Fruit fly (Drosophila melanogaster) whole organism, embryonic: ENCODE measurements around the gene PIG-L.
A peak's percentile ranks its signal among the peaks of the same experiment; 100 is the strongest.

Experiments used
- Abd-B ChIP-seq: fragments of 200-800 bp; sonication (Bioruptor generic); optimal IDR thresholded peaks from 2 replicates; lab custom pipeline; 2018; ENCODE audit warnings: missing biosample characterization, mild to moderate bottlenecking, missing genetic modification characterization, moderate library complexity
- Ada2b ChIP-seq: fragments of 200-800 bp; sonication (Bioruptor generic); IDR thresholded peaks from 2 replicates; pipeline ENCODE4 v1.3.6; 2022; ENCODE audit warnings: missing biosample characterization, missing genetic modification characterization
- Atf-2 ChIP-seq: fragments of 200-800 bp; sonication (Bioruptor generic); optimal IDR thresholded peaks from 2 replicates; lab custom pipeline; 2016; ENCODE audit warnings: missing biosample characterization, missing genetic modification characterization
- Awh ChIP-seq: fragments of 200-800 bp; sonication (Bioruptor generic); IDR thresholded peaks from 2 replicates; pipeline ENCODE4, ENCODE4 v1.3.6; 2022; ENCODE audit warnings: missing biosample characterization, missing genetic modification characterization
- CG10209 ChIP-seq: fragments of 200-800 bp; sonication (Bioruptor generic); optimal IDR thresholded peaks from 3 replicates; lab custom pipeline; 2017; ENCODE audit warnings: missing biosample characterization, mild to moderate bottlenecking, missing genetic modification characterization, missing genetic modification reagents
- CG10321 ChIP-seq: fragments of 200-800 bp; sonication (Bioruptor generic); IDR thresholded peaks from 2 replicates; pipeline ENCODE4 v1.3.6; 2022; ENCODE audit warnings: missing biosample characterization, missing genetic modification characterization
- CG10462 ChIP-seq: fragments of 200-800 bp; sonication (Bioruptor generic); optimal IDR thresholded peaks from 2 replicates; lab custom pipeline; 2016; ENCODE audit warnings: missing biosample characterization, missing genetic modification characterization
- CG10565 ChIP-seq: fragments of 200-800 bp; sonication (Bioruptor generic); optimal IDR thresholded peaks from 3 replicates; lab custom pipeline; 2016; ENCODE audit warnings: missing biosample characterization, mild to moderate bottlenecking, missing genetic modification characterization
- CG11695 ChIP-seq: fragments of 200-800 bp; sonication (Bioruptor generic); IDR thresholded peaks from 3 replicates; pipeline ENCODE4 v1.3.6; 2022; ENCODE audit warnings: missing biosample characterization, missing genetic modification characterization
- CG12769 ChIP-seq: fragments of 200-800 bp; sonication (Bioruptor generic); optimal IDR thresholded peaks from 2 replicates; lab custom pipeline; 2019; ENCODE audit warnings: missing biosample characterization, mild to moderate bottlenecking, missing genetic modification characterization, moderate library complexity
- CG14050 ChIP-seq: fragments of 200-800 bp; sonication (Bioruptor generic); IDR thresholded peaks from 3 replicates; pipeline ENCODE4 v1.3.6; 2022; ENCODE audit warnings: missing biosample characterization, missing genetic modification characterization
- CG1529 ChIP-seq: fragments of 200-800 bp; sonication (Bioruptor generic); optimal IDR thresholded peaks from 3 replicates; lab custom pipeline; 2018; ENCODE audit warnings: missing biosample characterization, missing genetic modification characterization
- CG16779 ChIP-seq: fragments of 200-800 bp; sonication (Bioruptor generic); IDR thresholded peaks from 2 replicates; pipeline ENCODE4 v1.3.6; 2022; ENCODE audit warnings: missing biosample characterization, missing genetic modification characterization
- CG17612 ChIP-seq: fragments of 200-800 bp; sonication (Bioruptor generic); IDR thresholded peaks from 2 replicates; pipeline ENCODE4 v1.3.6; 2022; ENCODE audit warnings: missing biosample characterization, missing genetic modification characterization
- CG18599 ChIP-seq: fragments of 200-800 bp; sonication (Bioruptor generic); optimal IDR thresholded peaks from 3 replicates; lab custom pipeline; 2017; ENCODE audit warnings: missing biosample characterization, missing genetic modification characterization, mild to moderate bottlenecking, moderate library complexity, missing genetic modification reagents
- CG2678 ChIP-seq: fragments of 200-800 bp; sonication (Bioruptor generic); optimal IDR thresholded peaks from 3 replicates; lab custom pipeline; 2019; ENCODE audit warnings: missing biosample characterization, mild to moderate bottlenecking, missing genetic modification characterization, moderate library complexity
- CG31388 ChIP-seq: fragments of 200-800 bp; sonication (Bioruptor generic); optimal IDR thresholded peaks from 2 replicates; lab custom pipeline; 2016; ENCODE audit warnings: missing biosample characterization, missing genetic modification characterization
- CG3847 ChIP-seq: fragments of 200-800 bp; sonication (Bioruptor generic); IDR thresholded peaks from 2 replicates; pipeline ENCODE4 v1.3.6; 2022; ENCODE audit warnings: missing biosample characterization, missing genetic modification characterization
- CG4854 ChIP-seq: fragments of 200-800 bp; sonication (Bioruptor generic); optimal IDR thresholded peaks from 2 replicates; lab custom pipeline; 2016; ENCODE audit warnings: missing biosample characterization, missing genetic modification characterization, inconsistent platforms
- CG6765 ChIP-seq: fragments of 200-800 bp; sonication (Bioruptor generic); optimal IDR thresholded peaks from 3 replicates; lab custom pipeline; 2017; ENCODE audit warnings: missing biosample characterization, mild to moderate bottlenecking, missing genetic modification characterization
- CG6854 ChIP-seq: fragments of 200-800 bp; sonication (Bioruptor generic); optimal IDR thresholded peaks from 3 replicates; lab custom pipeline; 2017; ENCODE audit warnings: missing biosample characterization, mild to moderate bottlenecking, missing genetic modification characterization
- CG7786 ChIP-seq: fragments of 200-800 bp; sonication (Bioruptor generic); optimal IDR thresholded peaks from 2 replicates; lab custom pipeline; 2016; ENCODE audit warnings: missing biosample characterization, missing genetic modification characterization
- CG8388 ChIP-seq: fragments of 200-800 bp; sonication (Bioruptor generic); optimal IDR thresholded peaks from 2 replicates; lab custom pipeline; 2019; ENCODE audit warnings: missing biosample characterization, mild to moderate bottlenecking, missing genetic modification characterization, moderate library complexity
- CG9437 ChIP-seq: fragments of 200-800 bp; sonication (Bioruptor generic); optimal IDR thresholded peaks from 2 replicates; lab custom pipeline; 2018; ENCODE audit warnings: missing biosample characterization, mild to moderate bottlenecking, missing genetic modification characterization
- CG9727 ChIP-seq: fragments of 200-800 bp; sonication (Bioruptor generic); optimal IDR thresholded peaks from 3 replicates; lab custom pipeline; 2017; ENCODE audit warnings: missing biosample characterization, mild to moderate bottlenecking, missing genetic modification characterization
- E2f1 ChIP-seq: fragments of 200-800 bp; sonication (Bioruptor generic); IDR thresholded peaks from 2 replicates; pipeline ENCODE4 v1.3.6; 2022; ENCODE audit warnings: missing biosample characterization, missing genetic modification characterization
- HLH54F ChIP-seq: fragments of 200-800 bp; sonication (Bioruptor generic); optimal IDR thresholded peaks from 3 replicates; lab custom pipeline; 2016; ENCODE audit warnings: missing biosample characterization, missing genetic modification characterization
- Hand ChIP-seq: fragments of 200-800 bp; sonication (Bioruptor generic); optimal IDR thresholded peaks from 2 replicates; lab custom pipeline; 2017; ENCODE audit warnings: mild to moderate bottlenecking, missing biosample characterization, missing genetic modification reagents, missing genetic modification characterization
- HmgD ChIP-seq: fragments of 200-800 bp; sonication (Bioruptor generic); optimal IDR thresholded peaks from 3 replicates; lab custom pipeline; 2016; ENCODE audit warnings: missing biosample characterization, missing genetic modification characterization
- Hsf ChIP-seq: fragments of 200-800 bp; sonication (Bioruptor generic); optimal IDR thresholded peaks from 3 replicates; lab custom pipeline; 2016; ENCODE audit warnings: missing biosample characterization, missing genetic modification characterization
- Six4 ChIP-seq: fragments of 200-800 bp; sonication (Bioruptor generic); optimal IDR thresholded peaks from 2 replicates; lab custom pipeline; 2016; ENCODE audit warnings: missing biosample characterization, missing genetic modification characterization
- Trl ChIP-seq, 3 experiments: fragments of >200 bp in 2 of 3; fragments of 200-800 bp in 1 of 3; sonication (Bioruptor generic) in 1 of 3; optimal IDR thresholded peaks; 2 replicates in 1 of 3; 3 replicates in 2 of 3; lab custom pipeline; 2016 to 2017; ENCODE audit warnings: missing biosample characterization in 1 of 3, missing genetic modification characterization in 1 of 3
- Xrp1 ChIP-seq: fragments of 200-800 bp; sonication (Bioruptor generic); IDR thresholded peaks from 2 replicates; pipeline ENCODE4 v1.3.6; 2022; ENCODE audit warnings: missing biosample characterization, missing genetic modification characterization
- al ChIP-seq: fragments of 200-800 bp; sonication (Bioruptor generic); IDR thresholded peaks from 2 replicates; pipeline ENCODE4 v1.3.6; 2022; ENCODE audit warnings: missing biosample characterization, missing genetic modification characterization
- ase ChIP-seq: fragments of 200-800 bp; sonication (Bioruptor generic); IDR thresholded peaks from 3 replicates; pipeline ENCODE4 v1.3.6; 2022; ENCODE audit warnings: missing biosample characterization, missing genetic modification characterization
- bcd ChIP-seq: fragments of 200-800 bp; sonication (Bioruptor generic); optimal IDR thresholded peaks from 2 replicates; lab custom pipeline; 2017; ENCODE audit warnings: missing biosample characterization, mild to moderate bottlenecking, missing genetic modification characterization
- ci ChIP-seq: fragments of 200-800 bp; sonication (Bioruptor generic); IDR thresholded peaks from 3 replicates; pipeline ENCODE4 v1.3.6; 2022; ENCODE audit warnings: missing biosample characterization, missing genetic modification characterization
- fd96Cb ChIP-seq: fragments of 200-800 bp; sonication (Bioruptor generic); optimal IDR thresholded peaks from 2 replicates; lab custom pipeline; 2018; ENCODE audit warnings: missing biosample characterization, mild to moderate bottlenecking, missing genetic modification characterization, moderate library complexity
- ftz-f1 ChIP-seq: fragments of 200-800 bp; sonication (Bioruptor generic); optimal IDR thresholded peaks from 2 replicates; lab custom pipeline; 2016; ENCODE audit warnings: missing biosample characterization, missing genetic modification characterization
- gsb ChIP-seq: fragments of 200-800 bp; sonication (Bioruptor generic); IDR thresholded peaks from 2 replicates; pipeline ENCODE4 v1.3.6; 2022; ENCODE audit warnings: missing biosample characterization, missing genetic modification characterization
- h ChIP-seq: fragments of >200 bp; optimal IDR thresholded peaks from 2 replicates; lab custom pipeline; 2017
- jing ChIP-seq: fragments of 200-800 bp; sonication (Bioruptor generic); optimal IDR thresholded peaks from 2 replicates; lab custom pipeline; 2018; ENCODE audit warnings: missing biosample characterization, mild to moderate bottlenecking, missing genetic modification characterization
- lab ChIP-seq: fragments of 200-800 bp; sonication (Bioruptor generic); optimal IDR thresholded peaks from 3 replicates; lab custom pipeline; 2017; ENCODE audit warnings: missing biosample characterization, missing genetic modification characterization, mild to moderate bottlenecking, moderate library complexity, missing genetic modification reagents
- peb ChIP-seq: fragments of 200-800 bp; sonication (Bioruptor generic); IDR thresholded peaks from 2 replicates; pipeline ENCODE4 v1.3.6; 2022; ENCODE audit warnings: missing biosample characterization, missing genetic modification characterization
- repo ChIP-seq: fragments of 200-800 bp; sonication (Bioruptor generic); optimal IDR thresholded peaks from 2 replicates; lab custom pipeline; 2016; ENCODE audit warnings: missing biosample characterization, missing genetic modification characterization
- ro ChIP-seq: fragments of 200-800 bp; sonication (Bioruptor generic); IDR thresholded peaks from 2 replicates; pipeline ENCODE4 v1.3.6; 2022; ENCODE audit warnings: missing biosample characterization, missing genetic modification characterization
- run ChIP-seq: fragments of 200-800 bp; sonication (Bioruptor generic); optimal IDR thresholded peaks from 3 replicates; lab custom pipeline; 2018; ENCODE audit warnings: missing biosample characterization, mild to moderate bottlenecking, missing genetic modification characterization
- slp2 ChIP-seq: fragments of 200-800 bp; sonication (Bioruptor generic); optimal IDR thresholded peaks from 2 replicates; lab custom pipeline; 2016; ENCODE audit warnings: missing biosample characterization, missing genetic modification characterization
- tgo ChIP-seq: fragments of 200-800 bp; sonication (Bioruptor generic); IDR thresholded peaks from 3 replicates; pipeline ENCODE4 v1.3.6; 2022; ENCODE audit warnings: missing biosample characterization, missing genetic modification characterization
- tup ChIP-seq: fragments of 200-800 bp; sonication (Bioruptor generic); optimal IDR thresholded peaks from 2 replicates; lab custom pipeline; 2016; ENCODE audit warnings: missing biosample characterization, mild to moderate bottlenecking, missing genetic modification characterization, moderate library complexity
- usp ChIP-seq: fragments of >200 bp; optimal IDR thresholded peaks from 2 replicates; lab custom pipeline; 2017; ENCODE audit warnings: missing biosample characterization, missing genetic modification characterization

Gene PIG-L

dm6 chr3R:19998418-19998817, 22.7 kb downstream of the PIG-L start (continued):
- TF ChIP-seq CG18599 (peak; percentile 68), CG1529 (GFP tag; lab: Kevin White, UChicago) (peak; percentile 79), lab (GFP tag; lab: Kevin White, UChicago) (peak; percentile 75), E2f1 (peak; percentile 64), bcd (GFP tag; lab: Kevin White, UChicago) (peak; percentile 60), CG3847 (GFP tag; lab: Robert Waterston, UW) (0 out of 2 replicates have a peak, but pooled peaks have one; percentile 34), Six4 (GFP tag; lab: Kevin White, UChicago) (peak; percentile 76), Hand (GFP tag; lab: Kevin White, UChicago) (no peak), Ada2b (GFP tag; lab: Robert Waterston, UW) (peak; percentile 67), ci (GFP tag; lab: Robert Waterston, UW) (peak; percentile 93), CG6854 (GFP tag; lab: Kevin White, UChicago) (no peak), ase (GFP tag; lab: Robert Waterston, UW) (peak; percentile 71; the same call in 1 of the 3 replicates), CG14050 (GFP tag; lab: Robert Waterston, UW) (peak; percentile 46), CG10209 (GFP tag; lab: Kevin White, UChicago) (peak; percentile 62), tup (GFP tag; lab: Kevin White, UChicago) (peak; percentile 35), usp (GFP tag; lab: Kevin White, UChicago) (no peak), CG2678 (tag; lab: Kevin White, UChicago) (peak; percentile 73), ro (0 out of 2 replicates have a peak, but pooled peaks have one; percentile 24), gsb (GFP tag; lab: Robert Waterston, UW) (peak; percentile 37; the same call in 1 of the 2 replicates), Hsf (GFP tag; lab: Kevin White, UChicago) (peak; percentile 67), CG17612 (GFP tag; lab: Robert Waterston, UW) (no peak), CG11695 (GFP tag; lab: Robert Waterston, UW) (0 out of 3 replicates have a peak, but pooled peaks have one; percentile 12), HmgD (GFP tag; lab: Kevin White, UChicago) (no peak), slp2 (GFP tag; lab: Kevin White, UChicago) (peak; percentile 70), CG31388 (GFP tag; lab: Kevin White, UChicago) (no peak), tgo (GFP tag; lab: Robert Waterston, UW) (peak; percentile 61; the same call in 1 of the 3 replicates), ftz-f1 (GFP tag; lab: Kevin White, UChicago) (no peak), Trl (optimal IDR thresholded peaks at IDR 0.05; lab: Kevin White, UChicago) (no peak), Trl (GFP tag; optimal IDR thresholded peaks at IDR 0.05; lab: Kevin White, UChicago) (peak; percentile 68), Awh (GFP tag; lab: Robert Waterston, UW) (peak; percentile 66), jing (GFP tag; lab: Kevin White, UChicago) (peak; percentile 64), Abd-B (GFP tag; lab: Kevin White, UChicago) (peak; percentile 53), CG16779 (GFP tag; lab: Robert Waterston, UW) (0 out of 2 replicates have a peak, but pooled peaks have one; percentile 43), run (tag; lab: Kevin White, UChicago) (peak; percentile 20), CG6765 (GFP tag; lab: Kevin White, UChicago) (no peak), repo (GFP tag; lab: Kevin White, UChicago) (peak; percentile 50), CG10565 (no peak), CG12769 (tag; lab: Kevin White, UChicago) (peak; percentile 60), Atf-2 (GFP tag; lab: Kevin White, UChicago) (peak; percentile 59), Xrp1 (peak; percentile 87), fd96Cb (tag; lab: Kevin White, UChicago) (peak; percentile 86), HLH54F (GFP tag; lab: Kevin White, UChicago) (peak; percentile 44), CG8388 (GFP tag; lab: Kevin White, UChicago) (peak; percentile 71), CG10321 (GFP tag; lab: Robert Waterston, UW) (peak; percentile 29; the same call in 1 of the 2 replicates), CG4854 (GFP tag; lab: Kevin White, UChicago) (peak; percentile 43), peb (peak; percentile 37; the same call in 1 of the 2 replicates), CG10462 (peak; percentile 66), CG9437 (GFP tag; lab: Kevin White, UChicago) (peak; percentile 46), CG9727 (GFP tag; lab: Kevin White, UChicago) (peak; percentile 51), al (GFP tag; lab: Robert Waterston, UW) (no peak), CG7786 (GFP tag; lab: Kevin White, UChicago) (peak; percentile 61), h (no peak)
